Worm (Caenorhabditis elegans): Measurements from ENCODE around the gene hlh-19.

hlh-19 gene

ce11 chrX:514023-514422 lies 43.1 kb downstream of the hlh-19 start:
- TF ChIP-seq madf-2 (tag; optimal IDR thresholded peaks at IDR 0.05) (no peak), T23F11.4 (GFP tag; optimal IDR thresholded peaks at IDR 0.05) (no peak), pat-9 (tag; optimal IDR thresholded peaks at IDR 0.05) (no peak), tbx-2 (tag; optimal IDR thresholded peaks at IDR 0.05) (no peak), hlh-8 (tag; optimal IDR thresholded peaks at IDR 0.05) (no peak), npax-4 (tag; optimal IDR thresholded peaks at IDR 0.05) (no peak), dmd-4 (tag; optimal IDR thresholded peaks at IDR 0.05; ENCODE audit: borderline replicate concordance) (no peak), unc-3 (GFP tag; conservative IDR thresholded peaks at IDR 0.05) (no peak), unc-3 (tag; optimal IDR thresholded peaks at IDR 0.05) (no peak), ceh-34 (tag; optimal IDR thresholded peaks at IDR 0.05) (no peak), ref-2 (tag; optimal IDR thresholded peaks at IDR 0.05) (no peak)

DNA sequence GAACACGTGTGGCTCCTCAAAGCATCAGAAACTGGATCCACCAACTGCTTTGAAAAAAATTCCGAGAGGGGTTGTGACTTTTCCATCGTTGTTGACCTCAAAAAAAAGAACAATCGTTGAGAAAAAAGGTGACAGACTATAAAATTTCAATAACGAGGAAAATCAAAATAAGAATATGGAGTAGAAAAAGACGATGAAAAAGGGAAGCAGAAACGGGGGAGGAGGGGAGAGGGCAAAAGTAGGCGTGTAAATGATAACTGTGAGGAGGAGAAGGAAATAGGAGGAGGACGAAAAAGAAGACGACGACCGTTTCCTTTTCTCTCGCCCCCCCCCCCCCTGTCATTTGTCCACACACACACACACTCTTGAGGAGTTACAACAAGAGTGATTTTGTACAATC lies 50.2 kb downstream of the hlh-19 start, which contains the start of gene B0310.2:
Gene B0310.2 (minus strand): TSS at position 101 of the 400 bp plus-strand sequence.
- TF ChIP-seq pros-1 (tag; optimal IDR thresholded peaks at IDR 0.05), result no peak
- TF ChIP-seq C38D4.7 (GFP tag; optimal IDR thresholded peaks at IDR 0.05), result no peak
- no peak for TF ChIP-seq pqm-1 (tag; optimal IDR thresholded peaks at IDR 0.05)
- TF ChIP-seq sox-2 (GFP tag; IDR thresholded peaks at IDR 0.05), result no peak
- no peak for TF ChIP-seq pag-3 (tag; optimal IDR thresholded peaks at IDR 0.05; ENCODE audit: borderline replicate concordance)
- no peak for TF ChIP-seq ceh-31 (tag; optimal IDR thresholded peaks at IDR 0.05)
- no peak for TF ChIP-seq ceh-45 (GFP tag; IDR thresholded peaks at IDR 0.05)
- TF ChIP-seq F13H6.1 (tag; optimal IDR thresholded peaks at IDR 0.05), result no peak
- no peak for TF ChIP-seq odd-2 (tag; optimal IDR thresholded peaks at IDR 0.05)
- TF ChIP-seq fax-1 (tag; optimal IDR thresholded peaks at IDR 0.05), result no peak
- no peak for TF ChIP-seq eyg-1 (tag; optimal IDR thresholded peaks at IDR 0.05)
- no peak for TF ChIP-seq lin-11 (tag; optimal IDR thresholded peaks at IDR 0.05)
- TF ChIP-seq syd-9 (tag; optimal IDR thresholded peaks at IDR 0.05), result no peak
- no peak for TF ChIP-seq unc-3 (GFP tag; conservative IDR thresholded peaks at IDR 0.05)
- no peak for TF ChIP-seq unc-3 (tag; optimal IDR thresholded peaks at IDR 0.05)
- TF ChIP-seq ceh-9 (tag; optimal IDR thresholded peaks at IDR 0.05), result no peak
- no peak for TF ChIP-seq nfya-1 (tag; optimal IDR thresholded peaks at IDR 0.05)
- no peak for TF ChIP-seq elt-2 (tag; optimal IDR thresholded peaks at IDR 0.05)
- TF ChIP-seq che-1 (tag; optimal IDR thresholded peaks at IDR 0.05), result no peak
